Fruit fly (Drosophila melanogaster) whole organism, larva: ENCODE data around the gene Daxx.

Experiments used
- noc ChIP-seq: fragments of 200-800 bp; sonication (Bioruptor generic); optimal IDR thresholded peaks from 3 replicates; lab custom pipeline; 2019; ENCODE audit warnings: missing biosample characterization, mild to moderate bottlenecking, missing genetic modification characterization, moderate library complexity

The Daxx gene

DNA sequence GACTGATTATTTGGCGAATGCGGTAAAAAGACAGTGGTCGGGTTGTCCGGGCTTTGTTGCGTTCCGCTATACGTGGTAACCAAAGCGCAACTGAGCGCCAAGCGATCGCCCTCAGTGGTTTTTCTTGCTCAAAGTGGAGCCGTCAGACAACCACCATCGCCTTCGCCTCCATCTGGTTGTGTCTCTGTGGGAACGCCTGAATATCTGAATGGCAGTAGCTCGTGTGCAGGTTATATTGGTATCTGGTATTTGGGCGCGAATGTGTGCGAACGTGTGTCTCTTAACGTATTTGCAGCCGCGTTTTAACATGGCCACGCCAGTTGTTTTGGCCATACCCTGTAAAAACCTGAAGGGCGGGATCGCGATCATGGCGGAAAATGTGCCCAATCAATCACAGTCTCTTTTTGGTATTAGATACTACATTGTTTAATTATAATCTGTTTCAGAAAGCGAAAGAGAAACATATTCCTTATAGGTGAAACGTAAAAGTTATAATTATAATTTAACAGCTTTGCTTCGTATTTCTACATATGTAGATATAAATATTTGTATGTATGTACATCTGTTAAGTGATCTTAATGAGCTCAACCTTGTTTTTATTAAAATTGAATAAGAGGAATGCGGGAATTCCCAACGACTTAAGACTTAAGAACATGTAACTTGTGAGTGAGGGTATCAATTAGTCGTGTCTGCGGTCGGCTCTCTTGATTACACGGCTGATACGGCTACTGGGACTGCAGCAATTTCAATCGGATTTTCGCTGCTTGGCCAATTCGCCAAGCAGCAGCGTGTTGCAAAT lies 8.6 kb upstream of the Daxx start:
- peak; percentile 60 for TF ChIP-seq noc (tag; lab: Kevin White, UChicago)

DNA sequence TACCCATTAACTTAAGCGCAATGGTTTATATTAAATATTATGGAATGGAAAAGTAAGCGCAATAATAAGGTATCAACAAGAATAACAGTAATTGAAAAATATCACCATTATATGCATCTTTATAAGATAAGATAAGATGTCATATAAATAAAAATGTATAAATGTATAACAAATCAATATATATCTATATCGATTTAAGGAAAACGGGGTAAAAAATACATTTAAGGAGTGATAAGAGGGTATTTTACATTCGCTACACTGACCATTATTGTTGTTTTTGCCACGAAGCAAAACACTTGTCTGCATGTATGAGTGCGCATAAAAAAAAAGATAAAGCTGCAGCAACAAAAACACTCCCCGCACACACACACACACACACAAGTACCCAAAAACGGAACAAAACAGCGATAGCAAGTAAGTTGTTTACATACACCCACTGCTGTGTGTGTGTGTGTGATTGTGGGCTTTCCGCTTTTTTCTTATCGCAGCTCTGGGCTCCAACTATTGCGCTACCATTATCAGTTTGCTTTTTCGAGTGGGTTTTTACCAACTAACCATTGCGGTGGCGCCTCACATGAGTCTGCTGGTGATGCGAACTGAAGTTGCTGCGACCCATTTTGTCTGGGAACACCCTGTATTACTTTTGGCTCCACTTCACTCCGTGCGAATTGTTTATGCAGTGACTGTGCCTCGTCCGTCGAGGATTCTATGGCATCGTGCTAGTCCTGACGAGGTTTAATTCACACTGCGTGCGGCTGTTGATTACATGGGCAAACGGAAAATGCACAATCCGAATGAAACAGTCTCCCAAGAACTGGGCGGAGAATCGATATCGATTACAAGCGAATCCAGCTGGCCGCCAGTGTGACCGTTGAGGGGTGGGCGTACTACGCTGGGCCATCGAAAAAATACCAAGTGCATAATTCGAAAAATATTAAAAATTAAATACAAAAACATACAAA lies 7.4 kb upstream of the Daxx start, which contains the start of gene mmy:
mmy (minus strand) TSS at position 829 of the 962 bp plus-strand sequence.
- peak; percentile 73 for TF ChIP-seq noc (tag; lab: Kevin White, UChicago)

DNA sequence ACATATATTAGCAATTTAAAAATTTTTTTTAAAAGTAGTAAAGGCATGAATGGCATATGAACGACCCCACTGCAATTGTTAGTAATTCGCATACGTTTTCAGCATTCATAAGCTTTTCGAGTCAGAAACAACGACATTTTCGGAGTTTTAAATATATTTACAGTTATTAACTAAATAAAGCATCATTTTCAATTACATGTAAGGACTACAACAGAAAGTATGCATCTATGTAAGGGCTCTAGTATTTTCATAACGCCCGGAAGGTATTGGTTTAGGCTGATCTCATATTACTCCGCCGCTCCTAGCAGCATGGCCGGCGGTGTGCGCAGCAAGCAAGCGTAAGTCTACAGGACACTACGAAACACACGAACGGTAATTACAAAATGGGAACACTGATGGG lies 6.4 kb upstream of the Daxx start:
- TF ChIP-seq noc (tag; lab: Kevin White, UChicago), result no peak

dm6 chr2L:6474878-6475582 lies 5.7 kb upstream of the Daxx start:
- TF ChIP-seq noc (tag; lab: Kevin White, UChicago), result peak; percentile 9

DNA sequence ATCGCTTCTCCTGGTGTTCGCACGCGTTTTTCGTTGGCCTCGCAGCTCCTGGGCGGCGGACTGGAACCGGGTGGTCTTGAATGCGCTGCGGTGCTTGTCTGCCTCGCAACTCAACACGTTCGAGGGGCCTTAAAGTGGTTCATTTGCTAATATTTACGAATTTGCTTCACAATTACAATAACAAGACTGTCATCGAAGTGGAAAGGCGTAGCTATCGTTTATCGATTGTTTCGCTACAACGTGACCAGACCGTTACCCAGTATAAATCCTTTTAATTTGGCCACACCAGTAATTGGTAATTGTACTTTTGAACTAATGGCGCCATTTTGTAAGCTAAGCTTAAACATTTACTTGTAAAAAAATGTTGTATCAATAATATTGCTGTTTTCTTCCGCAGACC lies 4.0 kb upstream of the Daxx start, which contains the start of gene CG9536:
CG9536 (minus strand) TSS at position 223 of the 400 bp plus-strand sequence.
- TF ChIP-seq noc (tag; lab: Kevin White, UChicago), result no peak

dm6 chr2L:6479226-6479906 lies 1.4 kb upstream of the Daxx start:
- TF ChIP-seq noc (tag; lab: Kevin White, UChicago), result peak; percentile 52

DNA sequence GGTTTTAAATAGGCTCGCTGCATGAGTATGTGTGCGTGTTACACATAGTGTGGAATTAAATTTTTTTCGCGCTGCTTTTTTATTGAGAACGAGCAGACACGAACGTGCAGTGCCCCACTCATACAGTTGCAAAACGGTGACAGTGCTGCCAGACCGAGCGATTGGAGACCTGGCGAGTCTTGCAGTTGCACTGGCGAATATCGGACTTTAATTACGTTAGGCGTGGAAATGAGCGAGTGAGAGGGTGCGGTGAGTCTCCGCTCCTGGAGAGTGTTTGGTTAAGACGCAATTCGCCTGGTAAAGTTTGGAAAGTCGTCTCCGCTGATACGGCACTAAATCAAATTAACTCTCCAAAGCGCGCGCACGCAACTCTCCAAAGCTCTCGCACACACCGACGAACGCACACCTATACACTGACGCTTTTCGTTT lies 595 bp downstream of the Daxx start:
- TF ChIP-seq noc (tag; lab: Kevin White, UChicago), result no peak

- peak; percentile 34 for TF ChIP-seq noc (tag; lab: Kevin White, UChicago)
These were observed 8.0 kb downstream of the Daxx start, which contains the start of the genes KFase and epsilonCOP for dm6 chr2L:6488676-6489140. TSS of gene KFase (minus strand) at chr2L:6488756. TSS of gene epsilonCOP (plus strand) at chr2L:6489090.

- TF ChIP-seq noc (tag; lab: Kevin White, UChicago), result peak; percentile 89
These were observed 10.1 kb downstream of the Daxx start, which contains the start of the genes Phf5a and CG31638 for dm6 chr2L:6490783-6491249. TSS of gene Phf5a (minus strand) at chr2L:6490843. TSS of gene CG31638 (plus strand) at chr2L:6491061.

DNA sequence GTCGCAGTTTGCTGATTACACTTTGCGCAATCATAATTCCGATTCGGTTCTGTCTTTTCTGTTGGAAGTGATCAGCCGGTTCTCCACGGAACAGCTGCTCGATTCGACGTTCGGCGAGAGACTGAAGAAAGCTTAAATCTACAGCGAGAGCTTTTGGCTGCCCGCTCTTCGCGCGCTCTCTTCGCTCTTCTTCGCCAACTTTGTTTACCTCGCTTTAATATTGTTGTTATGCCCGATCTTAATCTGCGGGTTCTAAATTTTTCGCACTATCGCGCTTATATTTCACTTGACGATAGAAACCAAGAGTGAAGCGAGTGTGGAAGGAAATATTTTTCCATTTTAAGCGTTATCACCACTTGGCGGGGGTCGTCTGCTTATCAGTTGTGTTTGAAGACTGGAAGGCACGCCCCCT lies 13.7 kb downstream of the Daxx start, which contains the start of gene CG9547:
CG9547 (minus strand) TSS at position 128 of the 412 bp plus-strand sequence.
- TF ChIP-seq noc (tag; lab: Kevin White, UChicago), result peak; percentile 99

DNA sequence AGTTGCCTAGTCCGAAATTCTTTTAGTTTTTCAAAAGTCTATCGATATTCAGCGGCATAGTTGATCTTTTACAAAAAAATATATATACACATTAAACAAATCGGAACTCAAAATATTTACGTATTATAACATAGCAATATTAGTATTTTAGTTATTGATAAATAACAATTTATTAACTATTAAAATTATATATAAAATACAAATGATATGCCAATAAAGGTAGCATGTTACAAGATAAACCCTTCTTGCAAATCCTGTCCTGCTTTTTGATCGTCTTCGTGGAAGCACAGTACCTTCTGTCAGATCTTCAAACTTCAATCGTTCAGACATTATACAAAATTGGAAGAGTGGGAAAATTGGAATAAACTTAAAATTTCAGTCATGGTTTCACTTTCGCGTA lies 16.0 kb downstream of the Daxx start, which contains the start of gene CG9550:
CG9550 (plus strand) TSS at position 301 of the 400 bp plus-strand sequence.
- no peak for TF ChIP-seq noc (tag; lab: Kevin White, UChicago)

DNA sequence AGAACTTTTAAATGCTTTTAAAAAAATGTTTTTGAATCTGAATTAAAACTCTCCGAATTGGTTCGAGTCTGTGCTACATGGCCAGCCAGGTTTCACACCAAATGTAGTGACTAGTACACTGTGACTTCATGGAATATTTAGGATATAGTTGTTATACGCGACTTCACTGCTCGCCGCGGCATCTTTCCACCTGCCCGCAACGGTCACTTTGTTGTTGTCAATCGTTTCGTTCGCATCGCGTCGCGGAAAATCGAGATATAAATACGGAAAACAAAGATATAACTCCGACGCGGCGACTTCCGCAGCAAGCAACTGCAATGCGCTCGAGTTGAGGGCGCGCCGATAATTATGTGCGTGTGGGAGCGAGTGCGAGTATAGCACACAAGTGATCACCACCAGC lies 17.7 kb downstream of the Daxx start, which contains the start of gene CG31637:
CG31637 (plus strand) TSS at position 200 of the 400 bp plus-strand sequence.
- TF ChIP-seq noc (tag; lab: Kevin White, UChicago), result no peak

dm6 chr2L:6500648-6501325 lies 20.1 kb downstream of the Daxx start:
- TF ChIP-seq noc (tag; lab: Kevin White, UChicago), result no peak
